Fruit fly (Drosophila melanogaster) Kc167 (cell line): Measurements from ENCODE around the gene CG8372.

Source experiments
- h ChIP-seq: fragments of >200 bp; optimal IDR thresholded peaks from 3 replicates; lab custom pipeline; 2018; ENCODE audit warnings: missing external identifiers
- insv ChIP-seq: fragments of >200 bp; optimal IDR thresholded peaks from 3 replicates; lab custom pipeline; 2018; ENCODE audit warnings: missing external identifiers
- psq ChIP-seq: fragments of >200 bp; optimal IDR thresholded peaks from 2 replicates; lab custom pipeline; 2017; ENCODE audit warnings: missing external identifiers
- ttk ChIP-seq: sonication (Bioruptor generic); optimal IDR thresholded peaks from 2 replicates; lab custom pipeline; 2017; ENCODE audit warnings: missing external identifiers

dm6 chr2L:8205871-8206270 is 6.8 kb downstream of the CG8372 start, which contains the start of gene CG8419:
- no peak for TF ChIP-seq insv (lab: Kevin White, UChicago)
- no peak for TF ChIP-seq h
- no peak for TF ChIP-seq ttk (lab: Kevin White, UChicago)
- no peak for TF ChIP-seq psq (lab: Kevin White, UChicago)
